Worm (Caenorhabditis elegans) whole organism, L2 larva: Measurements from ENCODE around the gene clec-221.

Experiments
- F13H6.1 ChIP-seq: sonication (generic microtip); optimal IDR thresholded peaks from 2 replicates; lab custom pipeline; 2016; ENCODE audit warnings: missing genetic modification characterization, missing compliant biosample characterization
- ZK546.5 ChIP-seq: sonication (generic microtip); optimal IDR thresholded peaks from 2 replicates; lab custom pipeline; 2017; ENCODE audit warnings: missing biosample characterization, missing genetic modification characterization
- dmd-4 ChIP-seq: sonication (generic microtip); optimal IDR thresholded peaks from 2 replicates; lab custom pipeline; 2017; ENCODE audit warnings: missing biosample characterization, missing genetic modification characterization
- elt-3 ChIP-seq: sonication (generic microtip); optimal IDR thresholded peaks from 2 replicates; lab custom pipeline; 2017; ENCODE audit warnings: missing biosample characterization, missing genetic modification characterization
- nhr-11 ChIP-seq: fragments of 150-350 bp; optimal IDR thresholded peaks from 2 replicates; lab custom pipeline; 2014; ENCODE audit warnings: missing biosample characterization, missing genetic modification characterization
- nhr-21 ChIP-seq: fragments of 150-350 bp; optimal IDR thresholded peaks from 2 replicates; lab custom pipeline; 2014; ENCODE audit warnings: missing biosample characterization, missing genetic modification characterization
- nhr-237 ChIP-seq: fragments of 150-350 bp; optimal IDR thresholded peaks from 2 replicates; lab custom pipeline; 2014; ENCODE audit warnings: missing biosample characterization, missing genetic modification characterization
- nhr-25 ChIP-seq: fragments of 150-350 bp; sonication (generic microtip); optimal IDR thresholded peaks from 3 replicates; lab custom pipeline; 2014; ENCODE audit warnings: missing biosample characterization, missing genetic modification characterization
- skn-1 ChIP-seq: sonication (generic microtip); optimal IDR thresholded peaks from 2 replicates; lab custom pipeline; 2017; ENCODE audit warnings: missing biosample characterization, missing genetic modification characterization
- unc-62 ChIP-seq: fragments of 150-350 bp; optimal IDR thresholded peaks from 2 replicates; lab custom pipeline; 2014; ENCODE audit warnings: missing biosample characterization, missing genetic modification reagents, missing genetic modification characterization
- zag-1 ChIP-seq: fragments of 150-350 bp; optimal IDR thresholded peaks from 2 replicates; lab custom pipeline; 2014; ENCODE audit warnings: missing biosample characterization, missing genetic modification characterization

ce11 chrV:10967594-10968273 is 13.5 kb upstream of the clec-221 start:
- no peak for TF ChIP-seq elt-3
- no peak for TF ChIP-seq nhr-21
- TF ChIP-seq dmd-4, result no peak
- TF ChIP-seq F13H6.1 (tag; lab: Kevin White, UChicago), result no peak
- TF ChIP-seq nhr-237 (tag; lab: Kevin White, UChicago), result no peak
- no peak for TF ChIP-seq nhr-25 (tag; lab: Kevin White, UChicago)
- TF ChIP-seq unc-62 (GFP tag; lab: Kevin White, UChicago), result no peak
- TF ChIP-seq nhr-11 (tag; lab: Kevin White, UChicago), result no peak
- no peak for TF ChIP-seq skn-1 (tag; lab: Kevin White, UChicago)
- TF ChIP-seq ZK546.5, result no peak
- no peak for TF ChIP-seq zag-1 (tag; lab: Kevin White, UChicago)
